Worm (Caenorhabditis elegans) whole organism, L2 larva: ENCODE data around the gene yju-2.

Source experiments
- C34F6.9 ChIP-seq: fragments of 150-350 bp; optimal IDR thresholded peaks from 2 replicates; lab custom pipeline; 2014; ENCODE audit warnings: missing biosample characterization, missing genetic modification characterization
- nhr-11 ChIP-seq: fragments of 150-350 bp; optimal IDR thresholded peaks from 2 replicates; lab custom pipeline; 2014; ENCODE audit warnings: missing biosample characterization, missing genetic modification characterization
- nhr-237 ChIP-seq: fragments of 150-350 bp; optimal IDR thresholded peaks from 2 replicates; lab custom pipeline; 2014; ENCODE audit warnings: missing biosample characterization, missing genetic modification characterization

DNA sequence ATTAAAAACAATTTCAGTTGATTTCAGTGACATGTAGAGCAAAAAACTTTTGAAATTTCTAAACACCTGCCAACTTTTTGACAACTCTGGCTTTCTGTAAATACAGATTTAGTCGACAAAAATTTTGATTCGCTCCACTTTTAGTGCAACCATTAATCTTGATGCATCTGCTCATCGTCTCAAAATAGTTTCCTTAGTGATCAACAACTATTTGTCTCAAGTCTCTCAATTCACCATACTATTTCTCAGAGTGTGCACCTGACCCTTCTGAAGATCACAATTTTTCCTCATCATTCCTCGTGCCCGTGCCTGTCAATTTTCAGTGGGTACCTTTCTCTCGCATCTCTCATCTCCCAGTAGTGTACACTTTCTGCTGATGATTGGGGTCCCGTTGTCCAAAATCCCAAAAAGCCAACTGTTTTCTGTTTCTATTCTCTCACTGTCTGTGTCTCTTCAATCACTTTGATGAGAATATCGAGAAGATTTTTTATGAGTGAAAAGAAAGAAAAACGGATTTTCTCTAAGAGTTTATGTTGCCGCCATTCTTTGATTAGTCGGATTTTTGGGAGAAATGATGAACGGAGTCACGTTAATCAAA is 32.9 kb downstream of the yju-2 start:
- TF ChIP-seq nhr-11 (no peak), C34F6.9 (peak; percentile 66), nhr-237 (tag; lab: Kevin White, UChicago) (no peak)
